Worm (Caenorhabditis elegans): Measurements from ENCODE around the gene gipc-1.

Gene gipc-1

DNA sequence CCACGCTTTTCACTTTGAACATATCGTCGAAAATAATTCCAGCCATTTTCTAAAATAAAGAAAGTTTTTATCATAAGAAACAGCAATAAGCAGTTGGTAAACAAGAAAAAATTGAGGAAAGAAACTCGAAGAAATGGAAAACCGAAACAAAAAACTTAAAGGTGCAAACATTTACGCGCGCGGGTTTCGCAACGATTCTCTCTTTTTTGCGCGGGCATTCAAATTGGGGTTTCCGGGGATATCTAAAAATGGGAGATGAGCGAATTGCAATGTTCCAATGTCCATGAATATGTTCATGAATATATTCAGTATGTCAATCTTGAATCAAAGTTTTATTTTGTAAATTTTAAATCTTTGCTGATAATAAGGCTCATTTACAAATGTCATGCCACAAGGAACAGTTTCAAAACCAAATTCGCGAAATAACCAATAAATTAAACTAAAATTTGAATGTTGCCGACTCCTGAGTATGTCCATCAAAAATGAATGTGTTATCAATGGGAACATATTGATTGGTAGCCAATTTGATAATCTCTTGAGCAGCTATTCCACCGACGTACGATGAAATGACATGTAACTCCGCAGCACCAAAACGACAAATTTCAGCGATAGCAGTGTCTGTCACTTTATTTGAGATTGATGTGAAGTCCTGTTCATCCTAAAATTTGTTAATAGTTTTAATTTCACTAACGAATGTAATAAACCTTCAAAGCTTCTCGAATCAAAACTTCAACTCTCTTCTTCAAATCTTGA lies 47.6 kb downstream of the gipc-1 start, which contains the start of gene rpb-8 (continued):
- TF ChIP-seq nhr-12 (tag; optimal IDR thresholded peaks at IDR 0.05), result no peak
- TF ChIP-seq pha-4 (tag; optimal IDR thresholded peaks at IDR 0.05), result peak; percentile 71
- peak; percentile 38 for TF ChIP-seq ama-1 (optimal IDR thresholded peaks at IDR 0.05)

DNA sequence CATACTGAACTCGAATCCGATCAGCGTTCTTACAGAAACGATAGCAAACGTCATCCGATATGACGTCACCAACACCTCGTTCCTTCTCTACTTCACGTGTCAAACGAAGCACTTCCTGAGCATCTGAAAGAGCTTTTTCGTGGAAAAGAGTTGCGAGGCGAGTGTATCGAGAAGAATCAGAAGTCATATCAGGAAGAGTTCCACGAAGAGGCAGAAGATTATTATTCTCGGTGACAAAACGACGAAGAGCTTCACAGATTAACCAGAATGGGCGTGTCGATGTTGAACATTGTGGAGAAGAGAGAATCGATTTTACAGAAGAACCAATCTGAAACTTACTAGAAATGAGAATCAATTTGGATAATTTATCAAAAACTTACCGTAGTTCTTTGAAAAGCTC lies 48.3 kb downstream of the gipc-1 start:
- TF ChIP-seq daf-12 (tag; optimal IDR thresholded peaks at IDR 0.05), result no peak
- TF ChIP-seq mml-1 (tag; optimal IDR thresholded peaks at IDR 0.05), result no peak
- no peak for TF ChIP-seq fkh-10 (GFP tag; optimal IDR thresholded peaks at IDR 0.05)
- no peak for TF ChIP-seq fkh-2 (tag; optimal IDR thresholded peaks at IDR 0.05)
- no peak for TF ChIP-seq nhr-67 (tag; optimal IDR thresholded peaks at IDR 0.05)
- no peak for TF ChIP-seq elt-3 (tag; optimal IDR thresholded peaks at IDR 0.05)
- no peak for TF ChIP-seq ztf-4 (tag; optimal IDR thresholded peaks at IDR 0.05)
- no peak for TF ChIP-seq aly-2 (tag; optimal IDR thresholded peaks at IDR 0.05)
- no peak for TF ChIP-seq elt-1 (tag; optimal IDR thresholded peaks at IDR 0.05)
- TF ChIP-seq nhr-28 (tag; optimal IDR thresholded peaks at IDR 0.05), result no peak
- TF ChIP-seq unc-39 (tag; optimal IDR thresholded peaks at IDR 0.05), result no peak
- TF ChIP-seq nhr-77 (tag; optimal IDR thresholded peaks at IDR 0.05), result no peak
- TF ChIP-seq nhr-11 (tag; optimal IDR thresholded peaks at IDR 0.05), result no peak
- no peak for TF ChIP-seq eor-1 (tag; optimal IDR thresholded peaks at IDR 0.05)
- TF ChIP-seq zag-1 (tag; optimal IDR thresholded peaks at IDR 0.05), result no peak
- no peak for TF ChIP-seq mdl-1 (tag; optimal IDR thresholded peaks at IDR 0.05)
- no peak for TF ChIP-seq ceh-16 (tag; optimal IDR thresholded peaks at IDR 0.05)

DNA sequence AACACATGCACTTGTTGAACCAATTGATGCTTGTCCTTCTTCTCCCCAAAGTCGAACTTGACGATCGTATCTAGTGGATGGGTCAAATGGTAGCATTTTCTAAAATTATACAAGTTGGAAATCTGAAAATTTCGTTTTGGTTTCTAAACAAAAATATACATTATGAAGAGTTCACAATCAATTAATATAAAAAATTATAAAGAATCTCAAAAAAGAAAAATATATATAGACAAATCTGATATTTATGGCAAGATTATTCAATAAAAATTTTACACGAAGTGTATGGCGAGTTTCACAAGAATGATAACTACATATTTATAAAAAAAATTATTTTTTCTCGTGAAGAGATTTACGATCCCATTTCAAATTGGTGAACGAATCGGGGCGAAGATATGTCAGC lies 49.6 kb downstream of the gipc-1 start, which contains the start of gene ula-1:
Gene ula-1, minus strand, starts transcription at position 101 of the 400 bp plus-strand sequence.
- TF ChIP-seq snpc-4 (tag; optimal IDR thresholded peaks at IDR 0.05), result no peak
